Fruit fly (Drosophila melanogaster): ENCODE measurements around the gene Ntf-2.

dm6 chrX:21034638-21035037 is 631 bp upstream of the Ntf-2 start:
- TF ChIP-seq CG8301 (tag; optimal IDR thresholded peaks at IDR 0.05) (no peak), rn (GFP tag; IDR thresholded peaks at IDR 0.05) (no peak), CG14655 (GFP tag; optimal IDR thresholded peaks at IDR 0.05) (no peak), CG4496 (GFP tag; IDR thresholded peaks at IDR 0.05) (no peak), CG12605 (GFP tag; IDR thresholded peaks at IDR 0.05) (no peak)

Measured in whole organism, pupa.